Fruit fly (Drosophila melanogaster): ENCODE results near the gene CG7484.

dm6 chr3L:17613292-17613734, 41.1 kb upstream of the CG7484 start:
- TF ChIP-seq gl (tag; optimal IDR thresholded peaks at IDR 0.05) (no peak), CG32121 (GFP tag; IDR thresholded peaks at IDR 0.05) (no peak), CG8159 (tag; optimal IDR thresholded peaks at IDR 0.05) (no peak), CG12605 (GFP tag; IDR thresholded peaks at IDR 0.05) (no peak), rn (GFP tag; IDR thresholded peaks at IDR 0.05) (no peak), CG15710 (tag; optimal IDR thresholded peaks at IDR 0.05) (no peak), Ets98B (GFP tag; IDR thresholded peaks at IDR 0.05) (no peak), Pif1A (GFP tag; optimal IDR thresholded peaks at IDR 0.05) (no peak), EcR (GFP tag; optimal IDR thresholded peaks at IDR 0.05) (peak; percentile 26), D1 (tag; optimal IDR thresholded peaks at IDR 0.05) (no peak), Pif1B (GFP tag; optimal IDR thresholded peaks at IDR 0.05) (no peak), CG34367 (tag; optimal IDR thresholded peaks at IDR 0.05) (no peak), CG14655 (GFP tag; optimal IDR thresholded peaks at IDR 0.05) (no peak)

Data from whole organism, pupa.